Fruit fly (Drosophila melanogaster) whole organism, embryonic: ENCODE measurements around the gene CG14903.

ENCODE experiments used
- CG10147 ChIP-seq: fragments of 200-800 bp; sonication (Bioruptor generic); optimal IDR thresholded peaks from 2 replicates; lab custom pipeline; 2019; ENCODE audit warnings: missing biosample characterization, mild to moderate bottlenecking, missing genetic modification characterization, moderate library complexity
- CG11093 ChIP-seq: fragments of 200-800 bp; sonication (Bioruptor generic); IDR thresholded peaks from 3 replicates; pipeline ENCODE4 v1.3.6; 2022; ENCODE audit warnings: missing biosample characterization, missing genetic modification characterization
- CG12391 ChIP-seq: fragments of 200-800 bp; sonication (Bioruptor generic); optimal IDR thresholded peaks from 3 replicates; lab custom pipeline; 2018; ENCODE audit warnings: missing biosample characterization, mild to moderate bottlenecking, missing genetic modification characterization, moderate library complexity
- CG12769 ChIP-seq: fragments of 200-800 bp; sonication (Bioruptor generic); optimal IDR thresholded peaks from 2 replicates; lab custom pipeline; 2019; ENCODE audit warnings: missing biosample characterization, mild to moderate bottlenecking, missing genetic modification characterization, moderate library complexity
- CG13775 ChIP-seq: fragments of 200-800 bp; sonication (Bioruptor generic); optimal IDR thresholded peaks from 3 replicates; lab custom pipeline; 2017; ENCODE audit warnings: missing biosample characterization, mild to moderate bottlenecking, missing genetic modification characterization
- CG14441 ChIP-seq: fragments of 200-800 bp; sonication (Bioruptor generic); IDR thresholded peaks from 2 replicates; pipeline ENCODE4 v1.3.6; 2022; ENCODE audit warnings: missing biosample characterization, missing genetic modification characterization
- CG1529 ChIP-seq: fragments of 200-800 bp; sonication (Bioruptor generic); optimal IDR thresholded peaks from 3 replicates; lab custom pipeline; 2018; ENCODE audit warnings: missing biosample characterization, missing genetic modification characterization
- CG15696 ChIP-seq: fragments of 200-800 bp; sonication (Bioruptor generic); optimal IDR thresholded peaks from 2 replicates; lab custom pipeline; 2019; ENCODE audit warnings: missing biosample characterization, mild to moderate bottlenecking, missing genetic modification characterization, moderate library complexity
- CG17359 ChIP-seq: fragments of 200-800 bp; sonication (Bioruptor generic); optimal IDR thresholded peaks from 3 replicates; lab custom pipeline; 2018; ENCODE audit warnings: missing biosample characterization, mild to moderate bottlenecking, missing genetic modification characterization, moderate library complexity
- CG2875 ChIP-seq: fragments of 200-800 bp; sonication (Bioruptor generic); optimal IDR thresholded peaks from 2 replicates; lab custom pipeline; 2017; ENCODE audit warnings: missing biosample characterization, mild to moderate bottlenecking, missing genetic modification characterization, missing genetic modification reagents
- CG3065 ChIP-seq: fragments of 200-800 bp; sonication (Bioruptor generic); optimal IDR thresholded peaks from 2 replicates; lab custom pipeline; 2016; ENCODE audit warnings: missing biosample characterization, missing genetic modification characterization
- CG31224 ChIP-seq: fragments of 200-800 bp; sonication (Bioruptor generic); IDR thresholded peaks from 2 replicates; pipeline ENCODE4 v1.3.6; 2022; ENCODE audit warnings: missing biosample characterization, missing genetic modification characterization
- CG33213 ChIP-seq: fragments of 200-800 bp; sonication (Bioruptor generic); optimal IDR thresholded peaks from 3 replicates; lab custom pipeline; 2016; ENCODE audit warnings: missing biosample characterization, missing genetic modification characterization
- CG33557 ChIP-seq: fragments of 200-800 bp; sonication (Bioruptor generic); optimal IDR thresholded peaks from 2 replicates; lab custom pipeline; 2019; ENCODE audit warnings: missing biosample characterization, mild to moderate bottlenecking, missing genetic modification characterization, moderate library complexity
- CG34224 ChIP-seq: fragments of 200-800 bp; sonication (Bioruptor generic); IDR thresholded peaks from 3 replicates; pipeline ENCODE4 v1.3.6; 2022; ENCODE audit warnings: missing biosample characterization, missing genetic modification characterization; ENCODE audit not compliant: partially characterized antibody
- CG4282 ChIP-seq: fragments of 200-800 bp; sonication (Bioruptor generic); optimal IDR thresholded peaks from 2 replicates; lab custom pipeline; 2016; ENCODE audit warnings: missing biosample characterization, missing genetic modification characterization
- CG4360 ChIP-seq: fragments of 200-800 bp; sonication (Bioruptor generic); IDR thresholded peaks from 2 replicates; pipeline ENCODE4 v1.3.6; 2022; ENCODE audit warnings: missing biosample characterization, missing genetic modification characterization
- CG7839 ChIP-seq: fragments of 200-800 bp; sonication (Bioruptor generic); optimal IDR thresholded peaks from 3 replicates; lab custom pipeline; 2018; ENCODE audit warnings: missing biosample characterization, mild to moderate bottlenecking, missing genetic modification characterization, moderate library complexity
- CG7987 ChIP-seq: fragments of 200-800 bp; sonication (Bioruptor generic); optimal IDR thresholded peaks from 2 replicates; lab custom pipeline; 2018; ENCODE audit warnings: missing biosample characterization, mild to moderate bottlenecking, missing genetic modification characterization, moderate library complexity
- CG9727 ChIP-seq: fragments of 200-800 bp; sonication (Bioruptor generic); optimal IDR thresholded peaks from 3 replicates; lab custom pipeline; 2017; ENCODE audit warnings: missing biosample characterization, mild to moderate bottlenecking, missing genetic modification characterization
- CG9817 ChIP-seq: fragments of 200-800 bp; sonication (Bioruptor generic); optimal IDR thresholded peaks from 2 replicates; lab custom pipeline; 2018; ENCODE audit warnings: missing biosample characterization, mild to moderate bottlenecking, missing genetic modification characterization, moderate library complexity
- Doc2 ChIP-seq: fragments of 200-800 bp; sonication (Bioruptor generic); IDR thresholded peaks from 2 replicates; pipeline ENCODE4 v1.3.6; 2022; ENCODE audit warnings: missing biosample characterization, missing genetic modification characterization
- E2f1 ChIP-seq: fragments of 200-800 bp; sonication (Bioruptor generic); IDR thresholded peaks from 2 replicates; pipeline ENCODE4 v1.3.6; 2022; ENCODE audit warnings: missing biosample characterization, missing genetic modification characterization
- H2.0 ChIP-seq: fragments of 200-800 bp; sonication (Bioruptor generic); IDR thresholded peaks from 2 replicates; pipeline ENCODE4 v1.3.6; 2022; ENCODE audit warnings: missing biosample characterization, missing genetic modification characterization
- HLH54F ChIP-seq: fragments of 200-800 bp; sonication (Bioruptor generic); optimal IDR thresholded peaks from 3 replicates; lab custom pipeline; 2016; ENCODE audit warnings: missing biosample characterization, missing genetic modification characterization
- HmgZ ChIP-seq: fragments of 200-800 bp; sonication (Bioruptor generic); optimal IDR thresholded peaks from 2 replicates; lab custom pipeline; 2018; ENCODE audit warnings: missing biosample characterization, mild to moderate bottlenecking, missing genetic modification characterization
- Hmx ChIP-seq: fragments of 200-800 bp; sonication (Bioruptor generic); optimal IDR thresholded peaks from 2 replicates; lab custom pipeline; 2016; ENCODE audit warnings: missing biosample characterization, missing genetic modification characterization
- MESR4 ChIP-seq: fragments of 200-800 bp; sonication (Bioruptor generic); optimal IDR thresholded peaks from 2 replicates; lab custom pipeline; 2018; ENCODE audit warnings: missing biosample characterization, mild to moderate bottlenecking, missing genetic modification characterization, moderate library complexity
- Oaz ChIP-seq: fragments of 200-800 bp; sonication (Bioruptor generic); IDR thresholded peaks from 2 replicates; pipeline ENCODE4 v1.3.6; 2022; ENCODE audit warnings: missing biosample characterization, missing genetic modification characterization
- Ravus ChIP-seq: fragments of 200-800 bp; sonication (Bioruptor generic); IDR thresholded peaks from 2 replicates; pipeline ENCODE4 v1.3.6; 2022; ENCODE audit warnings: missing biosample characterization, missing genetic modification characterization
- Six4 ChIP-seq: fragments of 200-800 bp; sonication (Bioruptor generic); optimal IDR thresholded peaks from 2 replicates; lab custom pipeline; 2016; ENCODE audit warnings: missing biosample characterization, missing genetic modification characterization
- YL-1 ChIP-seq: fragments of 200-800 bp; sonication (Bioruptor generic); optimal IDR thresholded peaks from 3 replicates; lab custom pipeline; 2017; ENCODE audit warnings: missing biosample characterization, mild to moderate bottlenecking, missing genetic modification characterization
- bigmax ChIP-seq: fragments of 200-800 bp; sonication (Bioruptor generic); optimal IDR thresholded peaks from 2 replicates; lab custom pipeline; 2018; ENCODE audit warnings: missing biosample characterization, mild to moderate bottlenecking, missing genetic modification characterization
- dm ChIP-seq: fragments of 200-800 bp; sonication (Bioruptor generic); optimal IDR thresholded peaks from 3 replicates; lab custom pipeline; 2016; ENCODE audit warnings: missing biosample characterization, missing genetic modification characterization
- eyg ChIP-seq: fragments of 200-800 bp; sonication (Bioruptor generic); optimal IDR thresholded peaks from 3 replicates; lab custom pipeline; 2016; ENCODE audit warnings: missing biosample characterization, missing genetic modification characterization
- fu2 ChIP-seq: fragments of 200-800 bp; sonication (Bioruptor generic); optimal IDR thresholded peaks from 2 replicates; lab custom pipeline; 2016; ENCODE audit warnings: missing biosample characterization, missing genetic modification characterization
- gce ChIP-seq: fragments of 200-800 bp; sonication (Bioruptor generic); IDR thresholded peaks from 3 replicates; pipeline ENCODE4 v1.3.6; 2022; ENCODE audit warnings: missing biosample characterization, missing genetic modification characterization
- gcm ChIP-seq: fragments of 200-800 bp; sonication (Bioruptor generic); optimal IDR thresholded peaks from 2 replicates; lab custom pipeline; 2019; ENCODE audit warnings: missing biosample characterization, mild to moderate bottlenecking, missing genetic modification characterization, moderate library complexity
- grau ChIP-seq: fragments of 200-800 bp; optimal IDR thresholded peaks from 3 replicates; lab custom pipeline; 2019; ENCODE audit warnings: missing biosample characterization, mild to moderate bottlenecking, missing genetic modification characterization, moderate library complexity
- gsb-n ChIP-seq: fragments of 200-800 bp; sonication (Bioruptor generic); optimal IDR thresholded peaks from 3 replicates; lab custom pipeline; 2018; ENCODE audit warnings: missing biosample characterization, mild to moderate bottlenecking, missing genetic modification characterization
- jumu ChIP-seq: fragments of 200-800 bp; sonication (Bioruptor generic); optimal IDR thresholded peaks from 3 replicates; lab custom pipeline; 2016; ENCODE audit warnings: missing biosample characterization, missing genetic modification characterization
- knrl ChIP-seq: fragments of 200-800 bp; sonication (Bioruptor generic); IDR thresholded peaks from 3 replicates; pipeline ENCODE4 v1.3.6; 2022; ENCODE audit warnings: missing biosample characterization, missing genetic modification characterization; ENCODE audit not compliant: partially characterized antibody
- luna ChIP-seq: fragments of 200-800 bp; sonication (Bioruptor generic); optimal IDR thresholded peaks from 2 replicates; lab custom pipeline; 2016; ENCODE audit warnings: missing biosample characterization, missing genetic modification characterization
- nerfin-1 ChIP-seq: fragments of 200-800 bp; sonication (Bioruptor generic); optimal IDR thresholded peaks from 3 replicates; lab custom pipeline; 2019; ENCODE audit warnings: missing biosample characterization, mild to moderate bottlenecking, missing genetic modification characterization, moderate library complexity
- prd ChIP-seq, 3 experiments: fragments of >200 bp in 2 of 3; fragments of 200-800 bp in 1 of 3; sonication (Bioruptor generic) in 1 of 3; optimal IDR thresholded peaks in 2 of 3; IDR thresholded peaks in 1 of 3; 2 replicates in 2 of 3; 3 replicates in 1 of 3; pipeline versions ENCODE4 v1.3.6 to Lab custom; 2017 to 2022; ENCODE audit warnings: missing biosample characterization in 1 of 3, missing genetic modification characterization in 1 of 3
- sens ChIP-seq: fragments of 200-800 bp; sonication (Bioruptor generic); peaks from one replicate; lab custom pipeline; 2016; ENCODE audit warnings: missing biosample characterization, missing genetic modification characterization
- sens-2 ChIP-seq: fragments of 200-800 bp; sonication (Bioruptor generic); IDR thresholded peaks from 2 replicates; pipeline ENCODE4 v1.3.6; 2022; ENCODE audit warnings: missing biosample characterization, missing genetic modification characterization
- tap ChIP-seq: fragments of 200-800 bp; optimal IDR thresholded peaks from 3 replicates; lab custom pipeline; 2019; ENCODE audit warnings: missing biosample characterization, mild to moderate bottlenecking, missing genetic modification characterization, moderate library complexity
- ttk ChIP-seq: fragments of 200-800 bp; sonication (Bioruptor generic); IDR thresholded peaks from 2 replicates; pipeline ENCODE4 v2.1.2; 2022; ENCODE audit warnings: missing biosample characterization, missing genetic modification characterization
- wek ChIP-seq: fragments of 200-800 bp; sonication (Bioruptor generic); optimal IDR thresholded peaks from 3 replicates; lab custom pipeline; 2018; ENCODE audit warnings: missing biosample characterization, mild to moderate bottlenecking, missing genetic modification characterization, moderate library complexity

Gene CG14903

DNA sequence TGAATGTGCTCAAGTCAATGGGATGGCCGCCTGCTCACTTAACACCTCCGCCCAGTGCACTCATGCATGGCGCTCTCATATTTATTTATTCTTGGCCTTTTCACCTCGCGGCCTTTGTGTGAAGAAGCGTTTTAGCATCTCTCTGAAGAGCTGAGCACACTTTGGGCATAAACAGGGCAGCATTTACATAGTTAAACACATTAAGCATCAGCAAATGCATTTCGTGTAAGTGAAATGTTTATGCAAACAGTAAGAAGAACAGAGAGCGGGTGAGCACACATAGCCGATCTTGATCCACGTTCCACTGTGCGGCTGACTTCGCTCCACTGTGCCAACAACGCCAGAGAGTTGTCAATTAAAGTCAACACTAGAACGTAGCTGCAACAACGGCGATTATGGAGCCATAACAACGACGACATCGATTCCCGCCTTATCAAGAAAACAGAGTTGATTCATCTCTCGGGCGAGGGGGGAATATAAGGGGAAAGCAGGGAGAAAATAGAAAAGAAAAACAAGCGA is 48.9 kb downstream of the CG14903 start (continued):
- TF ChIP-seq HLH54F (GFP tag; lab: Kevin White, UChicago) (no peak), CG4282 (peak; percentile 15), dm (GFP tag; lab: Kevin White, UChicago) (peak; percentile 25), CG11093 (GFP tag; lab: Robert Waterston, UW) (0 out of 3 replicates have a peak, but pooled peaks have one; percentile 31), ttk (GFP tag; lab: Robert Waterston, UW) (peak; percentile 26; the same call in 1 of the 2 replicates), tap (tag; lab: Kevin White, UChicago) (peak; percentile 56), fu2 (GFP tag; lab: Kevin White, UChicago) (no peak), CG17359 (tag; lab: Kevin White, UChicago) (peak; percentile 28), luna (no peak), sens-2 (GFP tag; lab: Robert Waterston, UW) (no peak), CG31224 (GFP tag; lab: Robert Waterston, UW) (no peak), CG34224 (GFP tag; lab: Robert Waterston, UW) (no peak), CG15696 (tag; lab: Kevin White, UChicago) (peak; percentile 86), CG12391 (no peak), CG14441 (GFP tag; lab: Robert Waterston, UW) (0 out of 2 replicates have a peak, but pooled peaks have one; percentile 34), gsb-n (peak; percentile 25), CG33557 (GFP tag; lab: Kevin White, UChicago) (peak; percentile 77), Hmx (no peak), knrl (GFP tag; lab: Robert Waterston, UW) (no peak), grau (tag; lab: Kevin White, UChicago) (peak; percentile 11), CG9727 (GFP tag; lab: Kevin White, UChicago) (peak; percentile 83), wek (GFP tag; lab: Kevin White, UChicago) (peak; percentile 53), YL-1 (GFP tag; lab: Kevin White, UChicago) (no peak), jumu (GFP tag; lab: Kevin White, UChicago) (peak; percentile 50), CG1529 (GFP tag; lab: Kevin White, UChicago) (peak; percentile 63), nerfin-1 (tag; lab: Kevin White, UChicago) (peak; percentile 26), CG3065 (GFP tag; lab: Kevin White, UChicago) (peak; percentile 16), gcm (GFP tag; lab: Kevin White, UChicago) (peak; percentile 33), CG2875 (peak; percentile 61)

- peak; percentile 49; the same call in 1 of the 2 replicates for TF ChIP-seq CG4360
- no peak for TF ChIP-seq prd (optimal IDR thresholded peaks at IDR 0.05; lab: Kevin White, UChicago)
- TF ChIP-seq prd (GFP tag; IDR thresholded peaks at IDR 0.05; lab: Robert Waterston, UW) = peak; percentile 79
- TF ChIP-seq CG13775 (GFP tag; lab: Kevin White, UChicago) = peak; percentile 15
- TF ChIP-seq E2f1 (GFP tag; lab: Robert Waterston, UW) = peak; percentile 65
- TF ChIP-seq Ravus = peak; percentile 60
- TF ChIP-seq bigmax = no peak
- peak; percentile 37 for TF ChIP-seq Six4
- peak; percentile 81 for TF ChIP-seq CG10147
- no peak for TF ChIP-seq CG12769
- no peak for TF ChIP-seq HmgZ (tag; lab: Kevin White, UChicago)
- TF ChIP-seq H2.0 (GFP tag; lab: Robert Waterston, UW) = peak; percentile 64
- TF ChIP-seq CG7987 (GFP tag; lab: Kevin White, UChicago) = no peak
- no peak for TF ChIP-seq CG34224 (GFP tag; lab: Robert Waterston, UW)
- peak; percentile 21 for TF ChIP-seq eyg (GFP tag; lab: Kevin White, UChicago)
- TF ChIP-seq Oaz (GFP tag; lab: Robert Waterston, UW) = 0 out of 2 replicates have a peak, but pooled peaks have one; percentile 21
- TF ChIP-seq MESR4 (GFP tag; lab: Kevin White, UChicago) = no peak
- TF ChIP-seq CG3065 (GFP tag; lab: Kevin White, UChicago) = no peak
- peak; percentile 38 for TF ChIP-seq CG9817 (tag; lab: Kevin White, UChicago)
- peak; percentile 81 for TF ChIP-seq gce
- TF ChIP-seq CG7839 = peak; percentile 87
- TF ChIP-seq sens (GFP tag; lab: Kevin White, UChicago) = peak; percentile 98
- no peak for TF ChIP-seq Doc2 (GFP tag; lab: Robert Waterston, UW)
- TF ChIP-seq CG33213 (GFP tag; lab: Kevin White, UChicago) = no peak
These were observed 49.4 kb downstream of the CG14903 start for dm6 chr3R:16524178-16524577.
